Worm (Caenorhabditis elegans) whole organism, young adult: Measurements from ENCODE around the gene rpc-11.
"Not testable (repeated sequence)": the region's sequence is repeated elsewhere in the genome, so short reads cannot be mapped to it uniquely, and the experiment has no call there.

ENCODE experiments used
- C17E4.6 ChIP-seq: fragments of 200-800 bp; sonication (Bioruptor generic); IDR thresholded peaks from 2 replicates; pipeline ENCODE4 v1.3.6; 2022; ENCODE audit warnings: missing genetic modification reagents, missing genetic modification characterization, missing compliant biosample characterization
- D2030.7 ChIP-seq: fragments of 200-800 bp; sonication (Bioruptor generic); IDR thresholded peaks from 2 replicates; pipeline ENCODE4 v1.3.6; 2022; ENCODE audit warnings: missing genetic modification reagents, missing genetic modification characterization, missing compliant biosample characterization
- F23B12.7 ChIP-seq: sonication (generic microtip); optimal IDR thresholded peaks from 2 replicates; lab custom pipeline; 2017; ENCODE audit warnings: missing genetic modification characterization, mild to moderate bottlenecking, missing compliant biosample characterization, antibody characterized with exemption, moderate library complexity; ENCODE audit not compliant: insufficient read depth
- F33H1.4 ChIP-seq: fragments of 200-800 bp; sonication (Bioruptor generic); IDR thresholded peaks from 2 replicates; pipeline ENCODE4 v1.3.6; 2022; ENCODE audit warnings: missing genetic modification reagents, missing genetic modification characterization, missing compliant biosample characterization
- F37B4.10 ChIP-seq: fragments of 200-800 bp; sonication (Bioruptor generic); IDR thresholded peaks from 2 replicates; pipeline ENCODE4 v1.3.6; 2022; ENCODE audit warnings: missing genetic modification characterization, missing compliant biosample characterization
- F55B11.4 ChIP-seq: sonication (generic microtip); optimal IDR thresholded peaks from 2 replicates; lab custom pipeline; 2016; ENCODE audit warnings: missing compliant biosample characterization, missing genetic modification characterization, borderline replicate concordance; ENCODE audit not compliant: insufficient read depth
- K12H6.12 ChIP-seq: fragments of 200-800 bp; sonication (Bioruptor generic); optimal IDR thresholded peaks from 2 replicates; lab custom pipeline; 2018; ENCODE audit warnings: mild to moderate bottlenecking, missing genetic modification characterization, missing compliant biosample characterization
- Y79H2A.3 ChIP-seq: fragments of 200-800 bp; sonication (Bioruptor generic); conservative IDR thresholded peaks from 2 replicates; pipeline ENCODE4 v1.3.6; 2022; ENCODE audit warnings: missing genetic modification reagents, missing genetic modification characterization, missing compliant biosample characterization
- ZK185.1 ChIP-seq: sonication (generic microtip); optimal IDR thresholded peaks from 2 replicates; lab custom pipeline; 2016; ENCODE audit warnings: mild to moderate bottlenecking, missing genetic modification characterization, missing compliant biosample characterization; ENCODE audit not compliant: poor library complexity, severe bottlenecking
- attf-6 ChIP-seq: fragments of 200-800 bp; sonication (Bioruptor generic); IDR thresholded peaks from 2 replicates; pipeline ENCODE4 v1.3.6; 2022; ENCODE audit warnings: missing genetic modification reagents, missing genetic modification characterization, missing compliant biosample characterization
- cebp-1 ChIP-seq, 2 experiments: fragments of 200-800 bp in 1 of 2; sonication (Bioruptor generic) in 1 of 2; sonication (generic microtip) in 1 of 2; IDR thresholded peaks in 1 of 2; optimal IDR thresholded peaks in 1 of 2; 2 replicates each; pipeline versions ENCODE4 v1.3.6 to Lab custom; 2017 to 2022; ENCODE audit warnings: missing compliant biosample characterization in 2 of 2, missing genetic modification characterization in 2 of 2, mild to moderate bottlenecking in 1 of 2, missing genetic modification reagents in 1 of 2, moderate library complexity in 1 of 2
- cebp-2 ChIP-seq: fragments of 200-800 bp; sonication (Bioruptor generic); IDR thresholded peaks from 2 replicates; pipeline ENCODE4 v1.3.6; 2022; ENCODE audit warnings: missing genetic modification characterization, missing compliant biosample characterization
- ceh-27 ChIP-seq: fragments of 200-800 bp; sonication (Bioruptor generic); optimal IDR thresholded peaks from 2 replicates; lab custom pipeline; 2018; ENCODE audit warnings: mild to moderate bottlenecking, missing genetic modification characterization, moderate library complexity, missing compliant biosample characterization
- ceh-91 ChIP-seq: fragments of 200-800 bp; sonication (Bioruptor generic); IDR thresholded peaks from 2 replicates; pipeline ENCODE4 v1.3.6; 2022; ENCODE audit warnings: missing genetic modification reagents, missing genetic modification characterization, missing compliant biosample characterization
- egl-44 ChIP-seq: fragments of 200-800 bp; sonication (Bioruptor generic); IDR thresholded peaks from 2 replicates; pipeline ENCODE4 v1.3.6; 2022; ENCODE audit warnings: missing genetic modification reagents, missing genetic modification characterization, missing compliant biosample characterization
- ekl-4 ChIP-seq: fragments of 200-800 bp; sonication (Bioruptor generic); IDR thresholded peaks from 2 replicates; pipeline ENCODE4 v1.3.6; 2022; ENCODE audit warnings: missing genetic modification reagents, missing genetic modification characterization, missing compliant biosample characterization
- fkh-3 ChIP-seq: sonication (generic microtip); optimal IDR thresholded peaks from 2 replicates; lab custom pipeline; 2016; ENCODE audit warnings: mild to moderate bottlenecking, missing genetic modification characterization, missing compliant biosample characterization
- hmg-1.2 ChIP-seq: fragments of 200-800 bp; sonication (Bioruptor generic); IDR thresholded peaks from 2 replicates; pipeline ENCODE4 v1.3.6; 2022; ENCODE audit warnings: missing genetic modification reagents, missing genetic modification characterization, missing compliant biosample characterization
- hrde-1 ChIP-seq: sonication (generic microtip); optimal IDR thresholded peaks from 2 replicates; lab custom pipeline; 2016; ENCODE audit warnings: missing genetic modification characterization, mild to moderate bottlenecking, missing compliant biosample characterization, moderate library complexity, missing genotype, missing genetic modification reagents, borderline replicate concordance
- hsf-1 ChIP-seq: fragments of 200-800 bp; sonication (Bioruptor generic); IDR thresholded peaks from 2 replicates; pipeline ENCODE4 v1.3.6; 2022; ENCODE audit warnings: missing genetic modification reagents, missing genetic modification characterization, missing compliant biosample characterization
- let-607 ChIP-seq, 2 experiments: fragments of 200-800 bp in 1 of 2; sonication (Bioruptor generic) in 1 of 2; sonication (generic microtip) in 1 of 2; optimal IDR thresholded peaks; 2 replicates each; lab custom pipeline; 2016 to 2018; ENCODE audit warnings: mild to moderate bottlenecking in 2 of 2, missing compliant biosample characterization in 2 of 2, missing genetic modification characterization in 2 of 2, moderate library complexity in 2 of 2, missing genotype in 1 of 2
- lin-26 ChIP-seq: fragments of 200-800 bp; sonication (Bioruptor generic); IDR thresholded peaks from 2 replicates; pipeline ENCODE4 v1.3.6; 2022; ENCODE audit warnings: missing genetic modification reagents, missing genetic modification characterization, missing compliant biosample characterization
- lin-54 ChIP-seq: fragments of 200-800 bp; sonication (Bioruptor generic); optimal IDR thresholded peaks from 2 replicates; lab custom pipeline; 2018; ENCODE audit warnings: mild to moderate bottlenecking, missing genetic modification characterization, missing compliant biosample characterization
- madf-6 ChIP-seq: fragments of 200-800 bp; sonication (Bioruptor generic); IDR thresholded peaks from 2 replicates; pipeline ENCODE4 v1.3.6; 2022; ENCODE audit warnings: missing genetic modification reagents, missing genetic modification characterization, missing compliant biosample characterization
- mcd-1 ChIP-seq: fragments of 200-800 bp; sonication (Bioruptor generic); IDR thresholded peaks from 2 replicates; pipeline ENCODE4 v1.3.6; 2022; ENCODE audit warnings: missing genetic modification reagents, missing genetic modification characterization, missing compliant biosample characterization
- nfyb-1 ChIP-seq: fragments of 200-800 bp; sonication (Bioruptor generic); IDR thresholded peaks from 2 replicates; pipeline ENCODE4 v1.3.6; 2022; ENCODE audit warnings: missing genetic modification reagents, missing genetic modification characterization, missing compliant biosample characterization
- pbrm-1 ChIP-seq: fragments of 200-800 bp; sonication (Bioruptor generic); IDR thresholded peaks from 2 replicates; pipeline ENCODE4 v1.3.6; 2022; ENCODE audit warnings: missing genetic modification reagents, missing genetic modification characterization, missing compliant biosample characterization
- rec-8 ChIP-seq, 2 experiments: sonication (generic microtip); optimal IDR thresholded peaks; 2 replicates each; lab custom pipeline; 2016; ENCODE audit warnings: mild to moderate bottlenecking in 2 of 2, missing genetic modification characterization in 2 of 2, missing genetic modification reagents in 2 of 2, missing genotype in 2 of 2, missing biosample characterization in 1 of 2, missing compliant biosample characterization in 1 of 2, moderate library complexity in 1 of 2
- rpc-1 ChIP-seq, 2 experiments: fragments of 150-350 bp in 1 of 2; sonication (generic microtip) in 1 of 2; optimal IDR thresholded peaks; 2 replicates each; lab custom pipeline; 2014 to 2018; ENCODE audit warnings: missing biosample characterization in 1 of 2, missing genetic modification characterization in 1 of 2, missing genetic modification reagents in 1 of 2, missing genotype in 1 of 2
- snpc-3.4 ChIP-seq: sonication (generic microtip); optimal IDR thresholded peaks from 2 replicates; lab custom pipeline; 2017; ENCODE audit warnings: missing genetic modification characterization, mild to moderate bottlenecking, missing compliant biosample characterization, antibody characterized with exemption, moderate library complexity, missing genotype, missing genetic modification reagents
- zfh-2 ChIP-seq: fragments of 200-800 bp; sonication (Bioruptor generic); conservative IDR thresholded peaks from 2 replicates; pipeline ENCODE4 v1.3.6; 2022; ENCODE audit warnings: missing genetic modification reagents, missing genetic modification characterization, missing compliant biosample characterization
- ztf-25 ChIP-seq: fragments of 200-800 bp; sonication (Bioruptor generic); IDR thresholded peaks from 2 replicates; pipeline ENCODE4 v1.3.6; 2022; ENCODE audit warnings: missing genetic modification reagents, missing genetic modification characterization, missing compliant biosample characterization
- ztf-3 ChIP-seq: fragments of 200-800 bp; sonication (Bioruptor generic); optimal IDR thresholded peaks from 2 replicates; lab custom pipeline; 2018; ENCODE audit warnings: mild to moderate bottlenecking, missing genetic modification characterization, missing compliant biosample characterization
- ztf-6 ChIP-seq: fragments of 200-800 bp; sonication (Bioruptor generic); IDR thresholded peaks from 2 replicates; pipeline ENCODE4 v1.3.6; 2022; ENCODE audit warnings: missing genetic modification reagents, missing genetic modification characterization, missing compliant biosample characterization

rpc-11 gene

DNA sequence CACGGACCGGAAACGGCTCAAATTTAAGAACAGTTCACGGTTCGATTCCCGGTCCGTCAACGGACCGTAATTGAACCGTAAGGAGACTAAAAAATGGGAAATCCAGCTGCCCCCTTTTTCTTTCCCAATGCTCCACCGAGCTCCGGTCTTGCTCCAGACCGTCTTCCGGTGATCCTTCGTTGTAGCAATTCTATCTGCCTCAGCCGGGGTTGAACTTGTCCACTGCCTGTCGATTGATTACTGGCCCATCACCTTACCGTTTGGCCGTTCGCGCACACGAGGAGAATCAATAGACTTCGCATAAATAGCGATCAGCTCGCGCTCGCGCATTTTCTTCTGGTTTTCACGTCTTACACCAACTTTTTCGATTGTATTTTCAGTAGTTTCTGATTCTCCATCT lies 38.7 kb upstream of the rpc-11 start:
- TF ChIP-seq madf-6 (peak; percentile 42; the same call in 1 of the 2 replicates), mcd-1 (GFP tag; lab: Robert Waterston, UW) (peak; percentile 27; the same call in 1 of the 2 replicates), egl-44 (GFP tag; lab: Robert Waterston, UW) (peak; percentile 69), lin-26 (peak; percentile 79), hmg-1.2 (GFP tag; lab: Robert Waterston, UW) (peak; percentile 29; the same call in 1 of the 2 replicates), pbrm-1 (GFP tag; lab: Robert Waterston, UW) (0 out of 2 replicates have a peak, but pooled peaks have one; percentile 31), rpc-1 (tag; optimal IDR thresholded peaks at IDR 0.05; lab: Kevin White, UChicago) (peak; percentile 21)
- TF ChIP-seq rpc-1 (optimal IDR thresholded peaks at IDR 0.05; lab: Kevin White, UChicago), result not testable (repeated sequence)

DNA sequence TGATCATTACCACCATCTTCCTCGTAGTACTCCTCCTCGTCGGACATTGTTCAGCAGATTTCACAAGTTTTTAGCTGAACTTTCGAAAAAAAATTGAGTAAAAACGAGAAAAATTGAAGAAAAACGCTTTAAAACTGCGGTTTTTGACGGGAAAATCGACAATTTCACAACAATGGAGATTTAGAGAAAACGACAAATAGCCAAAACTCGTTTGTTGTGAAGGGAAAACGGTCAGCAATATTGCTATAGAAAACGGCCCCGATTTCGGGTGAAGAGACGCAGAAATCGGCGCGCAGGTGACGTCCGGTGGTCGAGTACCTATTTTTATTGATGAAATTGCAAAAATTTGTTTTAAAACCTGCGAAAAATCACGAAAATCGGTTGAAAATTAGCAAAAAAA lies 36.1 kb upstream of the rpc-11 start, which contains the start of gene clp-7:
clp-7 (minus strand) TSS at position 47 of the 400 bp plus-strand sequence.
- TF ChIP-seq cebp-1 (GFP tag; IDR thresholded peaks at IDR 0.05; lab: Robert Waterston, UW), result 0 out of 2 replicates have a peak, but pooled peaks have one; percentile 20
- TF ChIP-seq cebp-1 (tag; optimal IDR thresholded peaks at IDR 0.05; lab: Kevin White, UChicago), result peak; percentile 75
- no peak for TF ChIP-seq fkh-3 (tag; lab: Kevin White, UChicago)
- no peak for TF ChIP-seq snpc-3.4 (tag; lab: Kevin White, UChicago)

DNA sequence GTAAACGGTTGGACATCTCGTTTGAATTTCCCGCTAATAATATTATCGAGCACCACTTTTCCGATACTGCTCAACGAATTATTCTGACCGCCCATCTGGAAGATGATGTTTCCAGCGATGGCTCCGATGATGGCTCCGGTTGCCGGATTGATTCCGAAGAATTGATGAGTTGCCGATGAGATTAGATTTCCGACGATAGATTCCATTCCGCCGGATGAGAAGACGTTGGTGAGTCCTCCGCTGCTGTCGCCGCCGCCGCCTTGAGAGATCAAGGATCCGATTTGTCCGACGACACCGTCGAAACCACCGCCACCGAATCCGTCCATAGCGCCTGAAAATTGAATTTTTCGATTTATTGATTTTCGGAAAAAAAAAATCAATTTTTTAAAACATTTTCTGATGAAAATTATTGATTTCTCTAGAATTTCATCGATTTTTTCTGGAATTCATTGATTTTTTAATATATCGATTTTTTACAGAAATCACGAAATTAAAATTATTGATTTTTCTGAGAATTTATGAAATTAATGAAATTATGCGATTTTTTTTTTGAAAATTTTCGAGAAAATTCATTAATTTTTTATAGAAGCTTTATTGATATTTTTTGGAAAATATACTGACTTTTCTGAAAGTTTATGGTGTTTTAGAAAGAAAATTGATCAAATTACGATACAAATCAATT lies 34.3 kb upstream of the rpc-11 start:
- TF ChIP-seq ZK185.1 (tag; lab: Kevin White, UChicago) (no peak), zfh-2 (GFP tag; lab: Robert Waterston, UW) (peak; percentile 52)

DNA sequence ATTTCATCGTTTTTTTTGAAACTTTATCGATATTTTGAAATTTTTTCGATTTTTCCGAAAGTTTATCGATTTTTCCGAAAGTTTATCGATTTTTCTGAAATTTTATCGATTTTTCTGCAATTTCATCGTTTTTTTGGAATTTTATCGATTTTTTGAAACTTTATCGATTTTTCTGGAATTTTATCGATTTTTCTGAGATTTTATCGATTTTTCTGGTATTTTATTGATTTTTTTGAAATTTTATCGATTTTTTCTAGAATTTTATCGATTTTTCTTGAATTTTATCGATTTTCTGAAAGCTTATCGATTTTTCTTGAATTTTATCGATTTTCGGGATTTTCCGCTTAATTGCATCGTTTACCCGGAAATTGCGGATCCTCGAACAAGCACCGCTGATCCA lies 33.7 kb upstream of the rpc-11 start:
- TF ChIP-seq let-607 (tag; optimal IDR thresholded peaks at IDR 0.05; lab: Kevin White, UChicago), result no peak
- TF ChIP-seq F55B11.4 (tag; lab: Kevin White, UChicago), result no peak

DNA sequence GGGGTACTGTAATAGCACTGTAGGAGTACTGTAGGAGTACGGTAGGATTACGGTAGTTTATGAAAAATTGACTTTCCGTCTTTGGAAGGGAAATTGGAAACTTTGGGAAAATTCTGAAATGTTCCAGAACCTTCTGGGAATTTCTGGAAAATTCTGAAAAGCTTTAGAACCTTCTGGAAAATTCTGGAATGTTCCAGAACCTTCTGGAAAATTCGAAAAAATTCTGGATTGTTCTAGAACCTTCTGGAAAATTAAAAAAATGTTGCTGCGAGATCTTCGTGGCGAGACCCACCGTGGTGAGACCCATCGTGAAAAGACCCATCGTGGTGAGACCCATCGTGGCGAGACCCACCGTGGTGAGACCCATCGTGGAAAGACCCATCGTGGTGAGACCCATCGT lies 30.3 kb upstream of the rpc-11 start:
- TF ChIP-seq F33H1.4 (GFP tag; lab: Robert Waterston, UW), result peak; percentile 20; the same call in 1 of the 2 replicates
- 0 out of 2 replicates have a peak, but pooled peaks have one; percentile 13 for TF ChIP-seq ztf-25 (GFP tag; lab: Robert Waterston, UW)
- peak; percentile 94 for TF ChIP-seq hsf-1 (GFP tag; lab: Robert Waterston, UW)
- 0 out of 2 replicates have a peak, but pooled peaks have one; percentile 13 for TF ChIP-seq Y79H2A.3
- 0 out of 2 replicates have a peak, but pooled peaks have one; percentile 28 for TF ChIP-seq ekl-4

DNA sequence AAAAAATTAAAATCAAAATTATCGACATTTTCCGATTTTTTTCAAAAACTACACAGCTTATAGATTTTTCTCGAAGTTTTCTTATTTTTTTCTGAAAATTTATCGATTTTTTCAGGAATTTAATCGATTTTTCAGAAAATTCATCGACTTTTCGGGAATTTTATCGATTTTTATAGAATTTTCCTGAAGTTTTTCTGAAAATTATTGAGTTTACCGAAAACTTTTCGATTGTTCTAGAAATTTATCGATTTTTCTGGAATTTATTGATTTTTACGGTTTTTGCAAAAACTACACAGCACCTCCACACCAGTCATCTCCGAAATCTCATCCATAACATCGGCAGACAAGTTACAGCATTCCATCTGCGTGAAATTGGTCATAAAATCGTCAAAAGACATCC lies 27.8 kb upstream of the rpc-11 start:
- no peak for TF ChIP-seq ceh-91 (GFP tag; lab: Robert Waterston, UW)
- no peak for TF ChIP-seq attf-6 (GFP tag; lab: Robert Waterston, UW)
- TF ChIP-seq zfh-2 (GFP tag; lab: Robert Waterston, UW), result no peak
- no peak for TF ChIP-seq F37B4.10 (GFP tag; lab: Robert Waterston, UW)
- no peak for TF ChIP-seq K12H6.12 (tag; lab: Kevin White, UChicago)
- no peak for TF ChIP-seq ceh-27 (GFP tag; lab: Kevin White, UChicago)

DNA sequence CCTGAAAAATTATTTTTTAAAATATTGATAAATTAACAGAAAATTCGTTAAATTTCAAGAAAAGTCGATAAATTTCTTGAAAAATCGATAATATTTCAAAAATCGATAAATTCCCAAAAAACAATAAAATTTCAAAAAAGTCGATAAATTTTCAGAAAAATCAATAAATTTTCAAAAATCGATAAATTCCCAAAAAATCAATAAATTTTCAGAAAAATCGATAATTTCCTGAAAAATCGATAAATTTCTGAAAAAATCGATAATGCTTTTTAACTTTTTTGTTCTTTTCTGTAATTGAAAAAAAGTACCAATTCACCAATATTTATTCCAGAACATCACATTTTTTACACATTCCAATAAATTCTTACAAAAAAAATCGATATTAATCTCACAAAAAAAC lies 25.3 kb upstream of the rpc-11 start:
- TF ChIP-seq ztf-3 (no peak), D2030.7 (GFP tag; lab: Robert Waterston, UW) (no peak), hmg-1.2 (GFP tag; lab: Robert Waterston, UW) (no peak), nfyb-1 (GFP tag; lab: Robert Waterston, UW) (no peak), cebp-2 (GFP tag; lab: Robert Waterston, UW) (no peak), hrde-1 (tag; lab: Kevin White, UChicago) (no peak), ztf-6 (GFP tag; lab: Robert Waterston, UW) (no peak), F23B12.7 (tag; lab: Kevin White, UChicago) (no peak), C17E4.6 (GFP tag; lab: Robert Waterston, UW) (no peak), rec-8 (tag; optimal IDR thresholded peaks at IDR 0.05; lab: Kevin White, UChicago) (no peak), lin-54 (GFP tag; lab: Kevin White, UChicago) (no peak)
